Worm (Caenorhabditis elegans) whole organism, L4 larva: ENCODE data around the gene aps-2.
A peak's percentile ranks its signal among the peaks of the same experiment; 100 is the strongest.

Experiments used
- D1046.2 ChIP-seq: fragments of 200-800 bp; sonication (Bioruptor generic); IDR thresholded peaks from 2 replicates; pipeline ENCODE4 v1.3.6; 2022; ENCODE audit warnings: missing genetic modification characterization, missing compliant biosample characterization
- F26F4.8 ChIP-seq: fragments of 200-800 bp; sonication (Bioruptor generic); conservative IDR thresholded peaks from 2 replicates; pipeline ENCODE4 v1.3.6; 2022; ENCODE audit warnings: missing genetic modification characterization, missing compliant biosample characterization
- F37D6.2 ChIP-seq: sonication (generic microtip); optimal IDR thresholded peaks from 2 replicates; lab custom pipeline; 2016; ENCODE audit warnings: mild to moderate bottlenecking, missing genetic modification characterization, missing compliant biosample characterization
- T20F7.1 ChIP-seq: fragments of 200-800 bp; sonication (Bioruptor generic); optimal IDR thresholded peaks from 2 replicates; lab custom pipeline; 2018; ENCODE audit warnings: mild to moderate bottlenecking, missing genetic modification characterization, missing compliant biosample characterization
- T26A8.4 ChIP-seq: fragments of 200-800 bp; sonication (Bioruptor generic); IDR thresholded peaks from 2 replicates; pipeline ENCODE4 v1.3.6; 2022; ENCODE audit warnings: missing genetic modification characterization, missing compliant biosample characterization
- aha-1 ChIP-seq: fragments of 150-350 bp; peaks from one replicate; lab custom pipeline; 2014; ENCODE audit warnings: missing biosample characterization, missing genetic modification characterization
- aly-2 ChIP-seq: sonication (generic microtip); optimal IDR thresholded peaks from 2 replicates; lab custom pipeline; 2018; ENCODE audit warnings: missing biosample characterization, missing genetic modification characterization
- arid-1 ChIP-seq: fragments of 200-800 bp; sonication (Bioruptor generic); conservative IDR thresholded peaks from 2 replicates; pipeline ENCODE4 v1.3.6; 2022; ENCODE audit warnings: missing genetic modification reagents, missing genetic modification characterization, missing compliant biosample characterization
- ceh-32 ChIP-seq: sonication (generic microtip); optimal IDR thresholded peaks from 2 replicates; lab custom pipeline; 2016; ENCODE audit warnings: mild to moderate bottlenecking, missing genetic modification characterization, missing compliant biosample characterization; ENCODE audit not compliant: poor library complexity
- ceh-44 ChIP-seq: fragments of 200-800 bp; sonication (Bioruptor generic); IDR thresholded peaks from 2 replicates; pipeline ENCODE4 v1.3.6; 2022; ENCODE audit warnings: missing genetic modification reagents, missing genetic modification characterization, missing compliant biosample characterization
- ceh-62 ChIP-seq: sonication (generic microtip); optimal IDR thresholded peaks from 2 replicates; lab custom pipeline; 2017; ENCODE audit warnings: missing biosample characterization, missing genetic modification characterization
- ceh-82 ChIP-seq: sonication (generic microtip); optimal IDR thresholded peaks from 2 replicates; lab custom pipeline; 2017; ENCODE audit warnings: missing biosample characterization, missing genetic modification characterization
- ctbp-1 ChIP-seq: fragments of 200-800 bp; sonication (Bioruptor generic); IDR thresholded peaks from 2 replicates; pipeline ENCODE4 v1.3.6; 2022; ENCODE audit warnings: missing genetic modification reagents, missing genetic modification characterization, missing compliant biosample characterization
- daf-12 ChIP-seq: fragments of 150-350 bp; optimal IDR thresholded peaks from 2 replicates; lab custom pipeline; 2014; ENCODE audit warnings: missing biosample characterization, missing genetic modification reagents, missing genetic modification characterization
- daf-19 ChIP-seq: fragments of 200-800 bp; sonication (Bioruptor generic); conservative IDR thresholded peaks from 2 replicates; pipeline ENCODE4 v1.3.6; 2022; ENCODE audit warnings: missing genetic modification characterization, missing compliant biosample characterization
- daf-8 ChIP-seq: fragments of 200-800 bp; sonication (Bioruptor generic); IDR thresholded peaks from 2 replicates; pipeline ENCODE4 v1.3.6; 2022; ENCODE audit warnings: missing genetic modification characterization, missing compliant biosample characterization
- dmd-6 ChIP-seq: fragments of 200-800 bp; sonication (Bioruptor generic); IDR thresholded peaks from 2 replicates; pipeline ENCODE4 v1.3.6; 2022; ENCODE audit warnings: missing genetic modification reagents, missing genetic modification characterization, missing compliant biosample characterization
- dmd-8 ChIP-seq: fragments of 200-800 bp; sonication (Bioruptor generic); IDR thresholded peaks from 2 replicates; pipeline ENCODE4 v1.3.6; 2022; ENCODE audit warnings: missing genetic modification characterization, missing compliant biosample characterization
- dpl-1 ChIP-seq: fragments of 150-350 bp; optimal IDR thresholded peaks from 2 replicates; lab custom pipeline; 2014; ENCODE audit warnings: missing biosample characterization, missing genetic modification reagents, missing genetic modification characterization
- egl-27 ChIP-seq: sonication (generic microtip); optimal IDR thresholded peaks from 3 replicates; lab custom pipeline; 2017; ENCODE audit warnings: missing biosample characterization, missing genetic modification reagents, missing genetic modification characterization
- egl-43 ChIP-seq: fragments of 200-800 bp; sonication (Bioruptor generic); IDR thresholded peaks from 2 replicates; pipeline ENCODE4 v1.3.6; 2022; ENCODE audit warnings: missing genetic modification reagents, missing genetic modification characterization, missing compliant biosample characterization
- fkh-10 ChIP-seq: fragments of 150-350 bp; optimal IDR thresholded peaks from 2 replicates; lab custom pipeline; 2014; ENCODE audit warnings: missing biosample characterization, missing genetic modification reagents, missing genetic modification characterization
- fos-1 ChIP-seq: fragments of 150-350 bp; optimal IDR thresholded peaks from 2 replicates; lab custom pipeline; 2014; ENCODE audit warnings: missing biosample characterization, missing genetic modification characterization
- hif-1 ChIP-seq, 2 experiments: sonication (generic microtip); optimal IDR thresholded peaks; 2 replicates each; lab custom pipeline; 2016 to 2017; ENCODE audit warnings: missing compliant biosample characterization in 2 of 2, missing genetic modification characterization in 2 of 2, missing genetic modification reagents in 2 of 2, missing genotype in 2 of 2, mild to moderate bottlenecking in 1 of 2
- hlh-11 ChIP-seq: fragments of 200-800 bp; sonication (Bioruptor generic); optimal IDR thresholded peaks from 2 replicates; lab custom pipeline; 2018; ENCODE audit warnings: mild to moderate bottlenecking, missing genetic modification characterization, missing compliant biosample characterization
- hmg-1.1 ChIP-seq: fragments of 200-800 bp; sonication (Bioruptor generic); IDR thresholded peaks from 2 replicates; pipeline ENCODE4 v1.3.6; 2022; ENCODE audit warnings: missing genetic modification reagents, missing genetic modification characterization, missing compliant biosample characterization
- jun-1 ChIP-seq: fragments of 150-350 bp; optimal IDR thresholded peaks from 2 replicates; lab custom pipeline; 2014; ENCODE audit warnings: missing biosample characterization, missing genetic modification reagents, missing genetic modification characterization
- lim-7 ChIP-seq: fragments of 200-800 bp; sonication (Bioruptor generic); IDR thresholded peaks from 2 replicates; pipeline ENCODE4 v1.3.6; 2022; ENCODE audit warnings: missing genetic modification characterization, missing compliant biosample characterization
- lin-13 ChIP-seq: fragments of 150-350 bp; optimal IDR thresholded peaks from 2 replicates; lab custom pipeline; 2014; ENCODE audit warnings: missing biosample characterization, missing genetic modification reagents, missing genetic modification characterization
- lin-29 ChIP-seq: fragments of 200-800 bp; sonication (Bioruptor generic); IDR thresholded peaks from 2 replicates; pipeline ENCODE4 v1.3.6; 2022; ENCODE audit warnings: missing genetic modification reagents, missing genetic modification characterization, missing compliant biosample characterization
- lir-3 ChIP-seq: sonication (generic microtip); optimal IDR thresholded peaks from 2 replicates; lab custom pipeline; 2016; ENCODE audit warnings: mild to moderate bottlenecking, missing genetic modification characterization, missing compliant biosample characterization
- lsy-2 ChIP-seq, 2 experiments: fragments of 150-350 bp in 1 of 2; sonication (generic microtip) in 1 of 2; optimal IDR thresholded peaks; 2 replicates each; lab custom pipeline; 2014 to 2017; ENCODE audit warnings: missing biosample characterization in 2 of 2, missing genetic modification characterization in 2 of 2
- madf-9 ChIP-seq: fragments of 200-800 bp; sonication (Bioruptor generic); conservative IDR thresholded peaks from 2 replicates; pipeline ENCODE4 v1.3.6; 2022; ENCODE audit warnings: missing genetic modification reagents, missing genetic modification characterization, missing compliant biosample characterization
- mep-1 ChIP-seq: fragments of 150-350 bp; sonication (generic microtip); optimal IDR thresholded peaks from 3 replicates; lab custom pipeline; 2014; ENCODE audit warnings: missing biosample characterization, missing genetic modification characterization
- mxl-2 ChIP-seq: fragments of 200-800 bp; sonication (Bioruptor generic); conservative IDR thresholded peaks from 2 replicates; pipeline ENCODE4 v1.3.6; 2022; ENCODE audit warnings: missing genetic modification reagents, missing genetic modification characterization, missing compliant biosample characterization
- nhr-10 ChIP-seq: fragments of 150-350 bp; optimal IDR thresholded peaks from 2 replicates; lab custom pipeline; 2014; ENCODE audit warnings: missing biosample characterization, missing genetic modification characterization
- nhr-11 ChIP-seq: fragments of 150-350 bp; optimal IDR thresholded peaks from 2 replicates; lab custom pipeline; 2014; ENCODE audit warnings: missing biosample characterization, missing genetic modification characterization
- nhr-237 ChIP-seq: sonication (generic microtip); optimal IDR thresholded peaks from 2 replicates; lab custom pipeline; 2017; ENCODE audit warnings: missing biosample characterization, missing genetic modification characterization
- nhr-25 ChIP-seq: sonication (generic microtip); optimal IDR thresholded peaks from 2 replicates; lab custom pipeline; 2017; ENCODE audit warnings: missing genetic modification characterization, mild to moderate bottlenecking, missing compliant biosample characterization, antibody characterized with exemption, moderate library complexity, borderline replicate concordance; ENCODE audit not compliant: insufficient read depth
- nhr-41 ChIP-seq: fragments of 200-800 bp; sonication (Bioruptor generic); IDR thresholded peaks from 2 replicates; pipeline ENCODE4 v1.3.6; 2022; ENCODE audit warnings: missing genetic modification reagents, missing genetic modification characterization, missing compliant biosample characterization
- nhr-77 ChIP-seq: fragments of 150-350 bp; optimal IDR thresholded peaks from 2 replicates; lab custom pipeline; 2014; ENCODE audit warnings: missing biosample characterization, missing genetic modification characterization
- pqm-1 ChIP-seq: sonication (generic microtip); optimal IDR thresholded peaks from 2 replicates; lab custom pipeline; 2017; ENCODE audit warnings: missing biosample characterization, missing genetic modification characterization
- rbr-2 ChIP-seq: sonication (generic microtip); optimal IDR thresholded peaks from 2 replicates; lab custom pipeline; 2016; ENCODE audit warnings: missing genotype, missing genetic modification characterization, missing compliant biosample characterization
- sdz-12 ChIP-seq: fragments of 200-800 bp; sonication (Bioruptor generic); optimal IDR thresholded peaks from 2 replicates; lab custom pipeline; 2018; ENCODE audit warnings: mild to moderate bottlenecking, missing genetic modification characterization, missing compliant biosample characterization
- set-16 ChIP-seq: fragments of 200-800 bp; sonication (Bioruptor generic); IDR thresholded peaks from 2 replicates; pipeline ENCODE4 v1.3.6; 2022; ENCODE audit warnings: missing genetic modification reagents, missing genetic modification characterization, missing compliant biosample characterization
- snpc-1.2 ChIP-seq: fragments of 200-800 bp; sonication (Bioruptor generic); IDR thresholded peaks from 2 replicates; pipeline ENCODE4 v1.3.6; 2022; ENCODE audit warnings: missing genetic modification reagents, missing genetic modification characterization, missing compliant biosample characterization
- spr-1 ChIP-seq: sonication (generic microtip); optimal IDR thresholded peaks from 2 replicates; lab custom pipeline; 2016; ENCODE audit warnings: mild to moderate bottlenecking, missing genetic modification characterization, missing compliant biosample characterization
- spr-3 ChIP-seq: fragments of 200-800 bp; sonication (Bioruptor generic); optimal IDR thresholded peaks from 2 replicates; lab custom pipeline; 2018; ENCODE audit warnings: mild to moderate bottlenecking, missing genetic modification characterization, missing compliant biosample characterization
- tag-97 ChIP-seq: fragments of 200-800 bp; sonication (Bioruptor generic); IDR thresholded peaks from 2 replicates; pipeline ENCODE4 v1.3.6; 2022; ENCODE audit warnings: missing genetic modification characterization, missing compliant biosample characterization
- unc-39 ChIP-seq: sonication (generic microtip); optimal IDR thresholded peaks from 2 replicates; lab custom pipeline; 2017; ENCODE audit warnings: missing biosample characterization, missing genetic modification characterization
- unc-62 ChIP-seq, 3 experiments: fragments of 150-350 bp in 1 of 3; sonication (generic microtip); optimal IDR thresholded peaks in 2 of 3; peaks in 1 of 3; 1 replicate in 1 of 3; 2 replicates in 2 of 3; lab custom pipeline; 2014 to 2017; ENCODE audit warnings: missing biosample characterization in 3 of 3, missing genetic modification characterization in 3 of 3, missing genetic modification reagents in 3 of 3, missing genotype in 1 of 3
- zag-1 ChIP-seq: fragments of 150-350 bp; optimal IDR thresholded peaks from 2 replicates; lab custom pipeline; 2014; ENCODE audit warnings: missing biosample characterization, missing genetic modification characterization

The aps-2 gene

ce11 chrX:4457853-4458322, at the start of gene aps-2:
aps-2 (plus strand) TSS chrX:4458272.
- TF ChIP-seq ceh-82 (tag; lab: Kevin White, UChicago) (no peak), nhr-11 (tag; lab: Kevin White, UChicago) (no peak), hlh-11 (tag; lab: Kevin White, UChicago) (peak; percentile 48), daf-19 (GFP tag; lab: Robert Waterston, UW) (no peak), pqm-1 (tag; lab: Kevin White, UChicago) (peak; percentile 5), lsy-2 (tag; optimal IDR thresholded peaks at IDR 0.05; lab: Kevin White, UChicago) (no peak), aly-2 (no peak), zag-1 (tag; lab: Kevin White, UChicago) (no peak), nhr-237 (tag; lab: Kevin White, UChicago) (no peak), fkh-10 (GFP tag; lab: Kevin White, UChicago) (peak; percentile 22), tag-97 (GFP tag; lab: Robert Waterston, UW) (no peak), mxl-2 (GFP tag; lab: Robert Waterston, UW) (no peak), hmg-1.1 (GFP tag; lab: Robert Waterston, UW) (peak; percentile 69), nhr-41 (GFP tag; lab: Robert Waterston, UW) (no peak), spr-3 (GFP tag; lab: Kevin White, UChicago) (no peak), egl-27 (tag; lab: Kevin White, UChicago) (no peak), rbr-2 (tag; lab: Kevin White, UChicago) (peak; percentile 48), lin-29 (no peak), fos-1 (tag; lab: Kevin White, UChicago) (no peak), dmd-8 (no peak), unc-62 (GFP tag; optimal IDR thresholded peaks at IDR 0.05 in 1 of 2; lab: Kevin White, UChicago) (peak in 1 of 2 experiments; percentile 38), unc-62 (tag; optimal IDR thresholded peaks at IDR 0.05; lab: Kevin White, UChicago) (no peak), mep-1 (peak; percentile 72), nhr-77 (tag; lab: Kevin White, UChicago) (peak; percentile 36), set-16 (GFP tag; lab: Robert Waterston, UW) (no peak), madf-9 (GFP tag; lab: Robert Waterston, UW) (no peak), unc-39 (tag; lab: Kevin White, UChicago) (no peak), dmd-6 (no peak), spr-1 (tag; lab: Kevin White, UChicago) (no peak), snpc-1.2 (GFP tag; lab: Robert Waterston, UW) (no peak), F37D6.2 (tag; lab: Kevin White, UChicago) (no peak), dpl-1 (GFP tag; lab: Kevin White, UChicago) (no peak), ceh-32 (tag; lab: Kevin White, UChicago) (no peak), ctbp-1 (GFP tag; lab: Robert Waterston, UW) (peak; percentile 35; the same call in 1 of the 2 replicates), D1046.2 (GFP tag; lab: Robert Waterston, UW) (no peak), egl-43 (no peak), F26F4.8 (GFP tag; lab: Robert Waterston, UW) (no peak), nhr-25 (tag; lab: Kevin White, UChicago) (no peak), lir-3 (tag; lab: Kevin White, UChicago) (no peak), ceh-62 (tag; lab: Kevin White, UChicago) (no peak), daf-8 (GFP tag; lab: Robert Waterston, UW) (no peak), nhr-10 (no peak), lim-7 (GFP tag; lab: Robert Waterston, UW) (no peak), sdz-12 (GFP tag; lab: Kevin White, UChicago) (no peak), hif-1 (tag; optimal IDR thresholded peaks at IDR 0.05; lab: Kevin White, UChicago) (peak in 1 of 2 experiments; percentile 36), T26A8.4 (GFP tag; lab: Robert Waterston, UW) (no peak), daf-12 (no peak), ceh-44 (no peak), T20F7.1 (GFP tag; lab: Kevin White, UChicago) (no peak), jun-1 (tag; lab: Kevin White, UChicago) (no peak), arid-1 (no peak), lin-13 (GFP tag; lab: Kevin White, UChicago) (no peak), aha-1 (tag; lab: Kevin White, UChicago) (peak; percentile 54)
